Worm (Caenorhabditis elegans): ENCODE measurements around the gene R05G6.1.

The R05G6.1 gene

ce11 chrIV:7499302-7499701, 33.2 kb upstream of the R05G6.1 start (continued):
- no peak for TF ChIP-seq Y53G8AR.9 (GFP tag; conservative IDR thresholded peaks at IDR 0.05)
- peak in 1 of 2 experiments; percentile 12 for TF ChIP-seq rec-8 (tag; optimal IDR thresholded peaks at IDR 0.05)
- TF ChIP-seq him-1 (tag; optimal IDR thresholded peaks at IDR 0.05), result peak; percentile 46

ce11 chrIV:7500924-7501323, 31.5 kb upstream of the R05G6.1 start:
- TF ChIP-seq xnd-1 (tag; optimal IDR thresholded peaks at IDR 0.05) (no peak), nhr-120 (GFP tag; IDR thresholded peaks at IDR 0.05) (no peak), F52B5.7 (tag; optimal IDR thresholded peaks at IDR 0.05) (no peak), hmg-20 (GFP tag; IDR thresholded peaks at IDR 0.05) (no peak), ztf-3 (GFP tag; optimal IDR thresholded peaks at IDR 0.05) (no peak), T07F8.4 (tag; optimal IDR thresholded peaks at IDR 0.05) (no peak), B0336.3 (GFP tag; IDR thresholded peaks at IDR 0.05) (no peak), sdz-38 (tag; optimal IDR thresholded peaks at IDR 0.05) (no peak), lir-1 (GFP tag; conservative IDR thresholded peaks at IDR 0.05) (no peak), mes-4 (tag; optimal IDR thresholded peaks at IDR 0.05) (no peak), nfya-1 (tag; optimal IDR thresholded peaks at IDR 0.05; ENCODE audit: borderline replicate concordance, insufficient read depth) (no peak), unc-62 (GFP tag; optimal IDR thresholded peaks at IDR 0.05) (no peak), F57A8.1 (GFP tag; optimal IDR thresholded peaks at IDR 0.05) (no peak), snpc-3.4 (tag; optimal IDR thresholded peaks at IDR 0.05) (no peak)

ce11 chrIV:7501337-7501736, 31.1 kb upstream of the R05G6.1 start, which contains the start of gene F55G1.15:
Gene F55G1.15, minus strand, starts transcription at chrIV:7501437.
- TF ChIP-seq egl-18 (GFP tag; IDR thresholded peaks at IDR 0.05), result no peak
- no peak for TF ChIP-seq lsl-1 (GFP tag; optimal IDR thresholded peaks at IDR 0.05)
- TF ChIP-seq Y56A3A.18 (GFP tag; IDR thresholded peaks at IDR 0.05), result no peak
- no peak for TF ChIP-seq ztf-18 (tag; optimal IDR thresholded peaks at IDR 0.05)
- TF ChIP-seq T26A5.8 (tag; optimal IDR thresholded peaks at IDR 0.05), result no peak
- TF ChIP-seq aptf-2 (GFP tag; conservative IDR thresholded peaks at IDR 0.05), result no peak
- TF ChIP-seq snpc-1.3 (tag; optimal IDR thresholded peaks at IDR 0.05; ENCODE audit: insufficient read depth), result no peak
- no peak for TF ChIP-seq sptf-2 (GFP tag; optimal IDR thresholded peaks at IDR 0.05)
- no peak for TF ChIP-seq lsy-27 (tag; optimal IDR thresholded peaks at IDR 0.05; ENCODE audit: borderline replicate concordance, insufficient read depth)
- TF ChIP-seq lir-1 (GFP tag; conservative IDR thresholded peaks at IDR 0.05), result no peak
- TF ChIP-seq xnd-1 (tag; optimal IDR thresholded peaks at IDR 0.05), result no peak
- TF ChIP-seq F22D6.2 (tag; optimal IDR thresholded peaks at IDR 0.05), result no peak
- TF ChIP-seq F57C9.4 (tag; optimal IDR thresholded peaks at IDR 0.05), result no peak
- TF ChIP-seq nhr-27 (tag; optimal IDR thresholded peaks at IDR 0.05), result no peak
- TF ChIP-seq chd-7 (tag; optimal IDR thresholded peaks at IDR 0.05), result no peak
- TF ChIP-seq madf-3 (GFP tag; IDR thresholded peaks at IDR 0.05), result no peak

- TF ChIP-seq mes-4 (tag; optimal IDR thresholded peaks at IDR 0.05) (no peak), mcd-1 (GFP tag; IDR thresholded peaks at IDR 0.05) (no peak), lsy-27 (tag; optimal IDR thresholded peaks at IDR 0.05; ENCODE audit: borderline replicate concordance, insufficient read depth) (no peak), fkh-3 (tag; optimal IDR thresholded peaks at IDR 0.05) (no peak), T26A5.8 (tag; optimal IDR thresholded peaks at IDR 0.05) (no peak), hmg-20 (GFP tag; IDR thresholded peaks at IDR 0.05) (no peak), Y56A3A.18 (GFP tag; IDR thresholded peaks at IDR 0.05) (no peak), hmg-1.2 (GFP tag; IDR thresholded peaks at IDR 0.05) (no peak), madf-6 (GFP tag; IDR thresholded peaks at IDR 0.05) (no peak), ztf-28 (GFP tag; IDR thresholded peaks at IDR 0.05) (no peak), C06A6.2 (GFP tag; conservative IDR thresholded peaks at IDR 0.05) (no peak), snpc-1.1 (tag; optimal IDR thresholded peaks at IDR 0.05; ENCODE audit: insufficient read depth) (no peak), cebp-2 (GFP tag; IDR thresholded peaks at IDR 0.05) (no peak), hrde-1 (tag; optimal IDR thresholded peaks at IDR 0.05; ENCODE audit: borderline replicate concordance) (no peak), rcor-1 (GFP tag; IDR thresholded peaks at IDR 0.05) (no peak), F23B12.7 (tag; optimal IDR thresholded peaks at IDR 0.05; ENCODE audit: insufficient read depth) (no peak)
Measured at ce11 chrIV:7503322-7503721, 29.1 kb upstream of the R05G6.1 start, which contains the start of gene glt-6. Gene glt-6, plus strand, starts transcription at chrIV:7503622.
